Fruit fly (Drosophila melanogaster) whole organism, prepupa: ENCODE results near the gene CG2975.

ENCODE experiments used
- CG10631 ChIP-seq: fragments of 200-800 bp; sonication (Bioruptor generic); optimal IDR thresholded peaks from 2 replicates; lab custom pipeline; 2016; ENCODE audit warnings: missing biosample characterization, missing genetic modification characterization
- CG10669 ChIP-seq: fragments of 200-800 bp; sonication (Bioruptor generic); optimal IDR thresholded peaks from 3 replicates; lab custom pipeline; 2018; ENCODE audit warnings: missing biosample characterization, mild to moderate bottlenecking, missing genetic modification characterization, moderate library complexity
- CG11294 ChIP-seq: fragments of 200-800 bp; sonication (Bioruptor generic); IDR thresholded peaks from 2 replicates; pipeline ENCODE4 v1.3.6; 2022; ENCODE audit warnings: missing biosample characterization, missing genetic modification characterization
- CG15336 ChIP-seq: fragments of 200-800 bp; sonication (Bioruptor generic); IDR thresholded peaks from 2 replicates; pipeline ENCODE4 v1.3.6; 2022; ENCODE audit warnings: missing biosample characterization, missing genetic modification characterization
- CG1621 ChIP-seq: fragments of 200-800 bp; sonication (Bioruptor generic); optimal IDR thresholded peaks from 3 replicates; lab custom pipeline; 2018; ENCODE audit warnings: missing biosample characterization, mild to moderate bottlenecking, missing genetic modification characterization
- CG16779 ChIP-seq: fragments of 200-800 bp; sonication (Bioruptor generic); optimal IDR thresholded peaks from 3 replicates; lab custom pipeline; 2017; ENCODE audit warnings: missing biosample characterization, mild to moderate bottlenecking, missing genetic modification characterization
- CG3032 ChIP-seq: fragments of 200-800 bp; optimal IDR thresholded peaks from 2 replicates; lab custom pipeline; 2019; ENCODE audit warnings: missing biosample characterization, mild to moderate bottlenecking, missing genetic modification characterization, moderate library complexity
- CG31627 ChIP-seq: fragments of 200-800 bp; sonication (Bioruptor generic); optimal IDR thresholded peaks from 3 replicates; lab custom pipeline; 2016; ENCODE audit warnings: missing biosample characterization, missing genetic modification characterization
- CG34406 ChIP-seq: fragments of 200-800 bp; sonication (Bioruptor generic); optimal IDR thresholded peaks from 3 replicates; lab custom pipeline; 2016; ENCODE audit warnings: missing biosample characterization, missing genetic modification characterization
- CG6163 ChIP-seq: fragments of 200-800 bp; sonication (Bioruptor generic); IDR thresholded peaks from 3 replicates; pipeline ENCODE4 v1.3.6; 2022; ENCODE audit warnings: missing biosample characterization, missing genetic modification characterization
- CG6276 ChIP-seq: fragments of 200-800 bp; sonication (Bioruptor generic); optimal IDR thresholded peaks from 2 replicates; lab custom pipeline; 2017; ENCODE audit warnings: missing biosample characterization, mild to moderate bottlenecking, missing genetic modification characterization
- CG6792 ChIP-seq: fragments of 200-800 bp; sonication (Bioruptor generic); optimal IDR thresholded peaks from 3 replicates; lab custom pipeline; 2016; ENCODE audit warnings: missing biosample characterization, missing genetic modification characterization
- CG6808 ChIP-seq: fragments of 200-800 bp; sonication (Bioruptor generic); optimal IDR thresholded peaks from 3 replicates; lab custom pipeline; 2017; ENCODE audit warnings: missing biosample characterization, missing genetic modification characterization, mild to moderate bottlenecking, moderate library complexity, missing genetic modification reagents
- CG6854 ChIP-seq: fragments of 200-800 bp; sonication (Bioruptor generic); optimal IDR thresholded peaks from 2 replicates; lab custom pipeline; 2017; ENCODE audit warnings: missing biosample characterization, mild to moderate bottlenecking, missing genetic modification characterization
- CG9139 ChIP-seq: fragments of 200-800 bp; sonication (Bioruptor generic); optimal IDR thresholded peaks from 3 replicates; lab custom pipeline; 2017; ENCODE audit warnings: missing biosample characterization, mild to moderate bottlenecking, missing genetic modification characterization
- Eip78C ChIP-seq: fragments of 200-800 bp; sonication (Bioruptor generic); peaks from one replicate; lab custom pipeline; 2016; ENCODE audit warnings: missing biosample characterization, missing genetic modification characterization
- Eip93F ChIP-seq: fragments of 200-800 bp; sonication (Bioruptor generic); optimal IDR thresholded peaks from 2 replicates; lab custom pipeline; 2016; ENCODE audit warnings: missing biosample characterization, mild to moderate bottlenecking, missing genetic modification characterization
- Ets21C ChIP-seq: fragments of 200-800 bp; sonication (Bioruptor generic); optimal IDR thresholded peaks from 3 replicates; lab custom pipeline; 2016; ENCODE audit warnings: missing biosample characterization, missing genetic modification characterization
- Ets96B ChIP-seq: fragments of 200-800 bp; optimal IDR thresholded peaks from 2 replicates; lab custom pipeline; 2019; ENCODE audit warnings: missing biosample characterization, mild to moderate bottlenecking, missing genetic modification characterization, moderate library complexity
- Hr38 ChIP-seq: sonication (Bioruptor generic); optimal IDR thresholded peaks from 2 replicates; lab custom pipeline; 2016; ENCODE audit warnings: missing biosample characterization, missing genetic modification characterization
- Met ChIP-seq: fragments of 200-800 bp; sonication (Bioruptor generic); optimal IDR thresholded peaks from 3 replicates; lab custom pipeline; 2016; ENCODE audit warnings: missing biosample characterization, missing genetic modification characterization
- OdsH ChIP-seq: fragments of 200-800 bp; sonication (Bioruptor generic); optimal IDR thresholded peaks from 3 replicates; lab custom pipeline; 2016; ENCODE audit warnings: missing biosample characterization, missing genetic modification characterization
- Sox102F ChIP-seq: fragments of 200-800 bp; sonication (Bioruptor generic); optimal IDR thresholded peaks from 2 replicates; lab custom pipeline; 2016; ENCODE audit warnings: missing biosample characterization, mild to moderate bottlenecking, missing genetic modification characterization
- Sox14 ChIP-seq: fragments of 200-800 bp; sonication (Bioruptor generic); optimal IDR thresholded peaks from 3 replicates; lab custom pipeline; 2016; ENCODE audit warnings: missing biosample characterization, missing genetic modification characterization
- achi ChIP-seq: fragments of 200-800 bp; sonication (Bioruptor generic); optimal IDR thresholded peaks from 3 replicates; lab custom pipeline; 2016; ENCODE audit warnings: missing biosample characterization, missing genetic modification characterization
- dac ChIP-seq: fragments of 200-800 bp; sonication (Bioruptor generic); optimal IDR thresholded peaks from 2 replicates; lab custom pipeline; 2017; ENCODE audit warnings: missing biosample characterization, mild to moderate bottlenecking, missing genetic modification characterization
- dsx ChIP-seq: fragments of 200-800 bp; optimal IDR thresholded peaks from 3 replicates; lab custom pipeline; 2019; ENCODE audit warnings: missing biosample characterization, mild to moderate bottlenecking, missing genetic modification characterization, moderate library complexity; ENCODE audit not compliant: poor library complexity, severe bottlenecking
- eg ChIP-seq: fragments of 200-800 bp; sonication (Bioruptor generic); IDR thresholded peaks from 3 replicates; pipeline ENCODE4 v1.3.6; 2022; ENCODE audit warnings: missing biosample characterization, missing genetic modification characterization
- fd85E ChIP-seq: fragments of 200-800 bp; sonication (Bioruptor generic); optimal IDR thresholded peaks from 3 replicates; lab custom pipeline; 2016; ENCODE audit warnings: missing biosample characterization, missing genetic modification characterization
- net ChIP-seq: fragments of 200-800 bp; sonication (Bioruptor generic); optimal IDR thresholded peaks from 3 replicates; lab custom pipeline; 2016; ENCODE audit warnings: missing biosample characterization, missing genetic modification characterization
- pdm3 ChIP-seq: fragments of 200-800 bp; sonication (Bioruptor generic); optimal IDR thresholded peaks from 3 replicates; lab custom pipeline; 2016; ENCODE audit warnings: missing biosample characterization, missing genetic modification characterization
- spab ChIP-seq: fragments of 200-800 bp; sonication (Bioruptor generic); optimal IDR thresholded peaks from 2 replicates; lab custom pipeline; 2017; ENCODE audit warnings: missing biosample characterization, mild to moderate bottlenecking, missing genetic modification characterization, missing genetic modification reagents
- ss ChIP-seq, 2 experiments: fragments of 200-800 bp; sonication (Bioruptor generic); optimal IDR thresholded peaks; 2 replicates in 1 of 2; 3 replicates in 1 of 2; lab custom pipeline; 2017 to 2018; ENCODE audit warnings: mild to moderate bottlenecking in 2 of 2, missing biosample characterization in 2 of 2, missing genetic modification characterization in 2 of 2, moderate library complexity in 1 of 2
- svp ChIP-seq: fragments of 200-800 bp; sonication (Bioruptor generic); peaks from one replicate; lab custom pipeline; 2016; ENCODE audit warnings: missing biosample characterization, missing genetic modification characterization
- topi ChIP-seq: fragments of 200-800 bp; sonication (Bioruptor generic); optimal IDR thresholded peaks from 3 replicates; lab custom pipeline; 2016; ENCODE audit warnings: missing biosample characterization, missing genetic modification characterization
- vri ChIP-seq: fragments of 200-800 bp; sonication (Bioruptor generic); optimal IDR thresholded peaks from 3 replicates; lab custom pipeline; 2016; ENCODE audit warnings: missing biosample characterization, mild to moderate bottlenecking, missing genetic modification characterization

The CG2975 gene

DNA sequence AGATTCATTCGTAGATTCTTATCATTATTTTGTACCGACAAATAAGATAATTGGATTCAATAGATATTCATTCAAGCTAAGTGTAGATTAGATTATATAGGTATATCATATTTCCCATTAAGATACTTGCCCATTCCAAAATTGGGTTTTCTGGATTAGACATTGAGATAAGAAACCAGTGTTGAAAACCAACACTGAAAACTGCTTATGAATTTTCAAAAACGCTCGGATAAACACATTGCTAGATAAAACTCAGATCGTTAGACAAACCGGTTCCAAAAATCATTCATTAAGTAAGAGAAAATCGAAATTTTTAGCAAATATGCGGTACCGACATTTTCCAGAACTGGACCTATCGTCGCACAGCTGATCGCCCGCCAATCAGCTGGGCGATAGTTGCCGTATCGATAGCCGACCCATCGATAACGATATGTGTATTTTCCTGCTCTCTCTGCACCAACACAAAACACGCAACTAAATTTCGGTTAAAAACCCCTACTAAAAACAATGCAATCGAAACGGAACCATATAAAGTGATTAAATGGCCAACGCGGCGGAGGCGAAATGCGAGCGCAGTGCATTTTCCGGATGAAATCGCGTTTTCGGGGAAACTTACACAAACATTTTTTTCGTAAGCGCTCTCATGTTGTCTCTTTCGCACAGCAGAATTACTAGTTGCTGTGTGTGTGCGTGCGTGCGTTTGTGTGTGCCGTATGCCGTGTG is 45.7 kb downstream of the CG2975 start, which contains the start of the genes NTPase and lilli (continued):
- TF ChIP-seq Ets21C (GFP tag; lab: Kevin White, UChicago), result peak; percentile 31
- TF ChIP-seq svp (GFP tag; lab: Kevin White, UChicago), result peak; percentile 35
- no peak for TF ChIP-seq CG1621 (tag; lab: Kevin White, UChicago)
- peak; percentile 72 for TF ChIP-seq CG31627
- peak; percentile 73 for TF ChIP-seq CG10631 (GFP tag; lab: Kevin White, UChicago)
- TF ChIP-seq fd85E (GFP tag; lab: Kevin White, UChicago), result peak; percentile 19
- TF ChIP-seq Met, result peak; percentile 42
- TF ChIP-seq CG34406, result peak; percentile 41
- TF ChIP-seq CG16779, result peak; percentile 19
- TF ChIP-seq Sox14, result peak; percentile 10

DNA sequence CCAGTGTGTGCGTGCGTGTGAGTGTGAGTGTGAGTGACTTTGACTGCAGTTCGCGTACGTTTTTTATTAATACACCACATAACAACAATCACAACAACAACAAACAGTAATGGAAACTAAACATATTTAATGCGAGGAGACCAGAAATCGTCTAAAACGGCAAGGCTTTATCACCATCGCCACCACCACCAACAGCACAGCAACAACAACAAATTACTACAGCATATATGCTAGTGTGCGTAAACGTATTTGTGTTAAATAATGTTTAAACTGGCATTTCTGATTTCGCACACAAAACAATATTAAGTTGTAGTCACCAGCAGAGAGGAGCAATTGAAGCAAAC is 46.3 kb downstream of the CG2975 start:
- peak; percentile 28 for TF ChIP-seq svp (GFP tag; lab: Kevin White, UChicago)
- TF ChIP-seq Hr38 (GFP tag; lab: Kevin White, UChicago), result no peak

DNA sequence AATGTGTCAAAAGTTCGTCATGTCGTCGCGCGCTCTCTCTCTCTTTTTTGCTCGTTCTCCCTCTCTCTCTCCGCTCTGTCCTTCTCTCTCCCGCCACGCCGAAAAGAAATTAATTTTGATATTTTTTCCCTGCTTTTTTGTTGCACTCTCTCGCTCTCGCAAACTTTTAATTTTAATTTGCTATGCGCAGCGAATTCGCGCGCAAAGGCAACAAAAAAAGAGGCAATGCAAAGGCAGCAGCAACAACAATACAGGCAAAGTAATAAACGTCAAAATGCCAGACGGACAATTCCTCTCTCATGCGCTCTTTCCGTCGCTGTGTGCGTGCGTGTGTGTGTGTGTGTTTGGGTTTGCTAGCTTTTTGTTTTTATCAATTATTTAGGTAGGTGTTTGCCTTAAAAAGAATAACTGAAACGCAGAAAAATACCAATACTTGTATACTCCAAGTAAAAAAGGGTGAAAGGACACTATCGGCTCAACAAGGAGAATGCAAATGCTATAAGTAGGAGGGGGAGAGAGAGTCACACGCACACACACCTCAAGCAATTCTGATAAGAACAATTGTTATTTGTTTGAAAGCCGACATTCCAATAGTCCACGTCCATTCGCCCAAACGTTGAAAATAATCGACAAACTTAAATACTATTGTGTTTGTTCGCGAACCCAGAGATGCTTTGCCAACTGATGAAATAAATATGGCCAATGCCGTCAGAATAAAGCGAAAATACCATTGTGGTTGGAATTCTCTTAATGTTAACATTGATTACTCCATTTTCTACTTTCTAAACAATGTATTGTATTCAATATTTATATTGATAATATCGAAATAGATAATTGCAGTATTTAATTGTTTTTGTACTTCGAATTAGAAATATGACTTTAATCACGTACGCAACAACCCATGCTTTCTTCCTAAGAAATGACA is 47.0 kb downstream of the CG2975 start:
- TF ChIP-seq CG6854, result peak; percentile 47
- TF ChIP-seq CG15336 (GFP tag; lab: Robert Waterston, UW), result peak; percentile 52; the same call in 1 of the 2 replicates
- peak; percentile 41 for TF ChIP-seq Sox102F
- TF ChIP-seq CG11294 (GFP tag; lab: Robert Waterston, UW), result no peak
- TF ChIP-seq topi, result no peak
- TF ChIP-seq dsx (GFP tag; lab: Kevin White, UChicago), result peak; percentile 62
- TF ChIP-seq ss (GFP tag; optimal IDR thresholded peaks at IDR 0.05; lab: Kevin White, UChicago), result peak; percentile 67 to 78
- TF ChIP-seq CG6808 (GFP tag; lab: Kevin White, UChicago), result peak; percentile 65
- peak; percentile 30 for TF ChIP-seq CG9139
- TF ChIP-seq CG3032, result peak; percentile 27
- peak; percentile 58; the same call in 2 of the 3 replicates for TF ChIP-seq eg
- TF ChIP-seq CG6163 (GFP tag; lab: Robert Waterston, UW), result peak; percentile 52; the same call in 2 of the 3 replicates
- TF ChIP-seq pdm3 (GFP tag; lab: Kevin White, UChicago), result no peak
- no peak for TF ChIP-seq CG6792
- peak; percentile 19 for TF ChIP-seq Ets96B (tag; lab: Kevin White, UChicago)
- TF ChIP-seq CG1621 (tag; lab: Kevin White, UChicago), result peak; percentile 24
- TF ChIP-seq net (GFP tag; lab: Kevin White, UChicago), result peak; percentile 17
- no peak for TF ChIP-seq CG10631 (GFP tag; lab: Kevin White, UChicago)
- TF ChIP-seq Eip93F (GFP tag; lab: Kevin White, UChicago), result peak; percentile 13
- TF ChIP-seq Eip78C (GFP tag; lab: Kevin White, UChicago), result peak; percentile 83
- TF ChIP-seq OdsH (GFP tag; lab: Kevin White, UChicago), result no peak
- peak; percentile 20 for TF ChIP-seq dac (GFP tag; lab: Kevin White, UChicago)
- peak; percentile 59 for TF ChIP-seq achi (GFP tag; lab: Kevin White, UChicago)
- peak; percentile 25 for TF ChIP-seq spab (GFP tag; lab: Kevin White, UChicago)
- peak; percentile 14 for TF ChIP-seq CG10669 (GFP tag; lab: Kevin White, UChicago)
- peak; percentile 44 for TF ChIP-seq CG6276 (GFP tag; lab: Kevin White, UChicago)
- TF ChIP-seq vri (GFP tag; lab: Kevin White, UChicago), result peak; percentile 23
